Worm (Caenorhabditis elegans) whole organism, L1 larva: Measurements from ENCODE around the gene nlp-25.
A peak's percentile ranks its signal among the peaks of the same experiment; 100 is the strongest.

Experiments
- aha-1 ChIP-seq: fragments of 150-350 bp; optimal IDR thresholded peaks from 2 replicates; lab custom pipeline; 2014; ENCODE audit warnings: missing biosample characterization, missing genetic modification characterization
- ama-1 ChIP-seq: fragments of 150-350 bp; optimal IDR thresholded peaks from 2 replicates; lab custom pipeline; 2014
- blmp-1 ChIP-seq: fragments of 150-350 bp; optimal IDR thresholded peaks from 2 replicates; lab custom pipeline; 2014; ENCODE audit warnings: missing biosample characterization, missing genetic modification characterization
- ceh-63 ChIP-seq: fragments of 200-800 bp; sonication (Bioruptor generic); optimal IDR thresholded peaks from 2 replicates; lab custom pipeline; 2018; ENCODE audit warnings: mild to moderate bottlenecking, missing genetic modification characterization, missing compliant biosample characterization
- ceh-8 ChIP-seq: fragments of 200-800 bp; sonication (Bioruptor generic); optimal IDR thresholded peaks from 2 replicates; lab custom pipeline; 2018; ENCODE audit warnings: mild to moderate bottlenecking, missing genetic modification characterization, moderate library complexity, missing compliant biosample characterization
- ceh-82 ChIP-seq, 3 experiments: fragments of 150-350 bp in 1 of 3; sonication (generic microtip) in 2 of 3; optimal IDR thresholded peaks; 2 replicates each; lab custom pipeline; 2014 to 2017; ENCODE audit warnings: missing biosample characterization in 3 of 3, missing genetic modification characterization in 3 of 3
- ceh-90 ChIP-seq: sonication (generic microtip); optimal IDR thresholded peaks from 2 replicates; lab custom pipeline; 2016; ENCODE audit warnings: missing genetic modification characterization, missing compliant biosample characterization
- dsc-1 ChIP-seq: sonication (generic microtip); optimal IDR thresholded peaks from 2 replicates; lab custom pipeline; 2016; ENCODE audit warnings: mild to moderate bottlenecking, missing genetic modification characterization, missing compliant biosample characterization
- efl-1 ChIP-seq, 4 experiments: fragments of 150-350 bp; optimal IDR thresholded peaks in 3 of 4; peaks in 1 of 4; 1 replicate in 1 of 4; 2 replicates in 3 of 4; lab custom pipeline; 2014; ENCODE audit warnings: missing biosample characterization in 2 of 4, missing genetic modification characterization in 2 of 4, missing genetic modification reagents in 2 of 4
- efl-3 ChIP-seq: fragments of 200-800 bp; sonication (Bioruptor generic); optimal IDR thresholded peaks from 2 replicates; lab custom pipeline; 2018; ENCODE audit warnings: mild to moderate bottlenecking, missing genetic modification characterization, missing compliant biosample characterization
- elt-3 ChIP-seq, 6 experiments: fragments of 150-350 bp in 1 of 6; sonication (generic microtip); optimal IDR thresholded peaks; 2 replicates each; lab custom pipeline; 2017 to 2018; ENCODE audit warnings: missing biosample characterization in 6 of 6, missing genetic modification characterization in 6 of 6, inconsistent platforms in 1 of 6
- ets-5 ChIP-seq: fragments of 200-800 bp; sonication (Bioruptor generic); IDR thresholded peaks from 2 replicates; pipeline ENCODE4 v1.3.6; 2022; ENCODE audit warnings: missing genetic modification characterization, missing compliant biosample characterization
- fkh-4 ChIP-seq: sonication (generic microtip); optimal IDR thresholded peaks from 2 replicates; lab custom pipeline; 2016; ENCODE audit warnings: missing compliant biosample characterization, missing genetic modification characterization, borderline replicate concordance
- fkh-8 ChIP-seq: sonication (generic microtip); optimal IDR thresholded peaks from 2 replicates; lab custom pipeline; 2016; ENCODE audit warnings: mild to moderate bottlenecking, missing genetic modification characterization, missing compliant biosample characterization
- fos-1 ChIP-seq: fragments of 150-350 bp; optimal IDR thresholded peaks from 2 replicates; lab custom pipeline; 2014; ENCODE audit warnings: missing biosample characterization, missing genetic modification characterization
- isw-1 ChIP-seq: fragments of 200-800 bp; sonication (Bioruptor generic); IDR thresholded peaks from 2 replicates; pipeline ENCODE4 v1.3.6; 2022; ENCODE audit warnings: missing genetic modification characterization, missing compliant biosample characterization
- jun-1 ChIP-seq: fragments of 150-350 bp; optimal IDR thresholded peaks from 2 replicates; lab custom pipeline; 2014; ENCODE audit warnings: missing biosample characterization, missing genetic modification reagents, missing genetic modification characterization
- lin-13 ChIP-seq: fragments of 150-350 bp; optimal IDR thresholded peaks from 2 replicates; lab custom pipeline; 2014; ENCODE audit warnings: missing biosample characterization, missing genetic modification reagents, missing genetic modification characterization
- lin-15B ChIP-seq: fragments of 150-350 bp; sonication (generic microtip); optimal IDR thresholded peaks from 3 replicates; lab custom pipeline; 2014; ENCODE audit warnings: missing biosample characterization, missing genetic modification characterization
- lin-35 ChIP-seq, 2 experiments: fragments of 150-350 bp; optimal IDR thresholded peaks; 2 replicates each; lab custom pipeline; 2014; ENCODE audit warnings: missing biosample characterization in 2 of 2, missing genetic modification characterization in 2 of 2, missing genetic modification reagents in 2 of 2
- lsy-2 ChIP-seq, 2 experiments: fragments of 150-350 bp; optimal IDR thresholded peaks; 2 replicates each; lab custom pipeline; 2014; ENCODE audit warnings: missing biosample characterization in 2 of 2, missing genetic modification characterization in 2 of 2
- mdl-1 ChIP-seq, 2 experiments: fragments of 150-350 bp; optimal IDR thresholded peaks; 2 replicates each; lab custom pipeline; 2014 to 2017; ENCODE audit warnings: missing biosample characterization in 2 of 2, missing genetic modification characterization in 2 of 2, inconsistent platforms in 1 of 2
- mef-2 ChIP-seq: fragments of 150-350 bp; optimal IDR thresholded peaks from 2 replicates; lab custom pipeline; 2014; ENCODE audit warnings: missing biosample characterization, missing genetic modification characterization
- mep-1 ChIP-seq: fragments of 150-350 bp; optimal IDR thresholded peaks from 2 replicates; lab custom pipeline; 2014; ENCODE audit warnings: missing biosample characterization, missing genetic modification characterization
- nhr-11 ChIP-seq: fragments of 150-350 bp; optimal IDR thresholded peaks from 2 replicates; lab custom pipeline; 2014; ENCODE audit warnings: missing biosample characterization, missing genetic modification characterization
- nhr-12 ChIP-seq: sonication (generic microtip); optimal IDR thresholded peaks from 2 replicates; lab custom pipeline; 2017; ENCODE audit warnings: missing biosample characterization, missing genetic modification characterization
- nhr-19 ChIP-seq: fragments of 200-800 bp; sonication (Bioruptor generic); conservative IDR thresholded peaks from 2 replicates; pipeline ENCODE4 v1.3.6; 2022; ENCODE audit warnings: missing genetic modification characterization, missing compliant biosample characterization
- nhr-20 ChIP-seq: sonication (generic microtip); optimal IDR thresholded peaks from 2 replicates; lab custom pipeline; 2016; ENCODE audit warnings: mild to moderate bottlenecking, missing genetic modification characterization, missing compliant biosample characterization
- nhr-237 ChIP-seq: fragments of 150-350 bp; optimal IDR thresholded peaks from 2 replicates; lab custom pipeline; 2014; ENCODE audit warnings: missing biosample characterization, missing genetic modification characterization
- nhr-28 ChIP-seq: fragments of 150-350 bp; optimal IDR thresholded peaks from 2 replicates; lab custom pipeline; 2014; ENCODE audit warnings: missing biosample characterization, missing genetic modification characterization
- nhr-47 ChIP-seq: sonication (generic microtip); optimal IDR thresholded peaks from 2 replicates; lab custom pipeline; 2016; ENCODE audit warnings: mild to moderate bottlenecking, missing genetic modification characterization, moderate library complexity, missing compliant biosample characterization
- nhr-76 ChIP-seq: sonication (generic microtip); optimal IDR thresholded peaks from 2 replicates; lab custom pipeline; 2017; ENCODE audit warnings: missing biosample characterization, missing genetic modification characterization
- nhr-77 ChIP-seq: fragments of 150-350 bp; optimal IDR thresholded peaks from 2 replicates; lab custom pipeline; 2014; ENCODE audit warnings: missing biosample characterization, missing genetic modification characterization
- nhr-85 ChIP-seq: sonication (generic microtip); peaks from one replicate; lab custom pipeline; 2016; ENCODE audit warnings: missing genetic modification characterization, inconsistent platforms, missing compliant biosample characterization
- nhr-90 ChIP-seq: sonication (generic microtip); optimal IDR thresholded peaks from 2 replicates; lab custom pipeline; 2016; ENCODE audit warnings: mild to moderate bottlenecking, missing genetic modification characterization, missing compliant biosample characterization; ENCODE audit not compliant: poor library complexity
- pqm-1 ChIP-seq: sonication (generic microtip); optimal IDR thresholded peaks from 3 replicates; lab custom pipeline; 2017; ENCODE audit warnings: missing biosample characterization, missing genetic modification characterization
- skn-1 ChIP-seq: fragments of 150-350 bp; optimal IDR thresholded peaks from 2 replicates; lab custom pipeline; 2014; ENCODE audit warnings: missing biosample characterization, missing genetic modification characterization
- snpc-4 ChIP-seq: fragments of 150-350 bp; optimal IDR thresholded peaks from 2 replicates; lab custom pipeline; 2014; ENCODE audit warnings: missing biosample characterization, missing genetic modification characterization
- snu-23 ChIP-seq: sonication (generic microtip); optimal IDR thresholded peaks from 2 replicates; lab custom pipeline; 2016; ENCODE audit warnings: missing genetic modification characterization, missing compliant biosample characterization
- sox-4 ChIP-seq: sonication (generic microtip); optimal IDR thresholded peaks from 2 replicates; lab custom pipeline; 2016; ENCODE audit warnings: missing genetic modification characterization, missing compliant biosample characterization
- sptf-1 ChIP-seq: fragments of 150-350 bp; optimal IDR thresholded peaks from 2 replicates; lab custom pipeline; 2014; ENCODE audit warnings: missing biosample characterization, missing genetic modification characterization
- tbx-2 ChIP-seq: sonication (generic microtip); optimal IDR thresholded peaks from 2 replicates; lab custom pipeline; 2016; ENCODE audit warnings: missing genetic modification characterization, missing compliant biosample characterization
- tlp-1 ChIP-seq: fragments of 150-350 bp; optimal IDR thresholded peaks from 2 replicates; lab custom pipeline; 2014; ENCODE audit warnings: missing biosample characterization, missing genetic modification characterization
- unc-30 ChIP-seq: sonication (generic microtip); optimal IDR thresholded peaks from 2 replicates; lab custom pipeline; 2017; ENCODE audit warnings: missing biosample characterization, missing genetic modification characterization
- unc-86 ChIP-seq: sonication (generic microtip); optimal IDR thresholded peaks from 2 replicates; lab custom pipeline; 2016; ENCODE audit warnings: missing genetic modification characterization, missing compliant biosample characterization
- unc-98 ChIP-seq: fragments of 200-800 bp; sonication (Bioruptor generic); IDR thresholded peaks from 2 replicates; pipeline ENCODE4 v1.3.6; 2022; ENCODE audit warnings: missing genetic modification characterization, missing compliant biosample characterization
- xbp-1 ChIP-seq: sonication (generic microtip); optimal IDR thresholded peaks from 2 replicates; lab custom pipeline; 2016; ENCODE audit warnings: missing genetic modification characterization, missing compliant biosample characterization
- ztf-11 ChIP-seq, 2 experiments: sonication (generic microtip); optimal IDR thresholded peaks; 2 replicates each; lab custom pipeline; 2016 to 2017; ENCODE audit warnings: missing genetic modification characterization in 2 of 2, missing biosample characterization in 1 of 2, missing compliant biosample characterization in 1 of 2

Gene nlp-25

DNA sequence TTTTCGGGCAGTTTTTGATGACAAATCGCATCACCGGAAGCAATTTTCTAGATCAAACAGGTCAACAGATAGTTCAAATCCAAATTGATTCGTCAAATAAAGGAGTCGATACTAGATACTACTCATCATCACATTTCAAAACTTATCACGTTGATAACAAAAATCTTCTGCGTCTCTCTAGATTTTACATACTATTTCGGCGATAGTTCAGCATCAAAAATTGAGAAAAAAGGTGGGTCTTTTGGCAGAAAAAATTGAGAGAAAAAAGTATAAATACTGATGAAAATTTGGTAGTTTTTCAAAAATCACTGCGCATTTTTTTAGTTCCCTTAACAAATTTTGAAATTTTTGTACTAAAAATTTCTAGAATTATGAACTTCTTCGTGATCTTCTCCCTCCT is 7.2 kb downstream of the nlp-25 start, which contains the start of gene nlp-26:
nlp-26 (plus strand) TSS at position 301 of the 400 bp plus-strand sequence.
- TF ChIP-seq elt-3 (tag; optimal IDR thresholded peaks at IDR 0.05; lab: Kevin White, UChicago) (peak in 1 of 6 experiments; percentile 39), tlp-1 (tag; lab: Kevin White, UChicago) (no peak)

DNA sequence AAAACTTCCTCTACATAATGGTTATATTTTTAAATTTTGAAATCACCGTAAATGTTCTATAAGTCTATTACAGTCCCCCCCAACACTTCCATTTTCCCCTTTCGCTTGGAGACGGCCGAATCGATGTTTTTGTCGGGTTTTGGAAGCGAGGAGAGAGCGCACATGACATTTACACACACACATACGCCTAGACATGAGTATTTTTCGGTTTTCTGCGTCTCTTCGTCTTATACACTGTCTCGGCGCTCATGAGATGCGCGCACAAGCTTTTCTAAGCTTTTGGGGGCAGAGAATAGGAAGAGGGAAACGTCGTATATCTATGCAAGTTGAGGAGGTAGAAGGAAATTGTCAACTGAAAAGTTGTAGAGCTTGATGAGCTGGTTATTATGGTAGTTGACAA is 14.1 kb downstream of the nlp-25 start:
- TF ChIP-seq ceh-63 (GFP tag; lab: Kevin White, UChicago) (no peak), nhr-28 (tag; lab: Kevin White, UChicago) (no peak), snu-23 (GFP tag; lab: Kevin White, UChicago) (peak; percentile 12), mef-2 (no peak), jun-1 (tag; lab: Kevin White, UChicago) (no peak), tbx-2 (tag; lab: Kevin White, UChicago) (no peak), lin-35 (GFP tag; optimal IDR thresholded peaks at IDR 0.05; lab: Kevin White, UChicago) (peak in 1 of 2 experiments; percentile 49), nhr-76 (tag; lab: Kevin White, UChicago) (no peak), lsy-2 (tag; optimal IDR thresholded peaks at IDR 0.05; lab: Kevin White, UChicago) (peak in 1 of 2 experiments; percentile 20), isw-1 (GFP tag; lab: Robert Waterston, UW) (no peak), nhr-77 (tag; lab: Kevin White, UChicago) (no peak), dsc-1 (tag; lab: Kevin White, UChicago) (no peak), mdl-1 (tag; optimal IDR thresholded peaks at IDR 0.05; lab: Kevin White, UChicago) (peak in 1 of 2 experiments; percentile 69), xbp-1 (tag; lab: Kevin White, UChicago) (no peak), blmp-1 (tag; lab: Kevin White, UChicago) (peak; percentile 31), efl-1 (optimal IDR thresholded peaks at IDR 0.05; lab: Kevin White, UChicago) (no peak), efl-1 (GFP tag; optimal IDR thresholded peaks at IDR 0.05 in 1 of 2; lab: Kevin White, UChicago) (no peak), nhr-85 (tag; lab: Kevin White, UChicago) (no peak), sptf-1 (no peak), ceh-8 (GFP tag; lab: Kevin White, UChicago) (no peak), nhr-90 (tag; lab: Kevin White, UChicago) (no peak), ceh-82 (tag; optimal IDR thresholded peaks at IDR 0.05; lab: Kevin White, UChicago) (peak in 1 of 3 experiments; percentile 4)

DNA sequence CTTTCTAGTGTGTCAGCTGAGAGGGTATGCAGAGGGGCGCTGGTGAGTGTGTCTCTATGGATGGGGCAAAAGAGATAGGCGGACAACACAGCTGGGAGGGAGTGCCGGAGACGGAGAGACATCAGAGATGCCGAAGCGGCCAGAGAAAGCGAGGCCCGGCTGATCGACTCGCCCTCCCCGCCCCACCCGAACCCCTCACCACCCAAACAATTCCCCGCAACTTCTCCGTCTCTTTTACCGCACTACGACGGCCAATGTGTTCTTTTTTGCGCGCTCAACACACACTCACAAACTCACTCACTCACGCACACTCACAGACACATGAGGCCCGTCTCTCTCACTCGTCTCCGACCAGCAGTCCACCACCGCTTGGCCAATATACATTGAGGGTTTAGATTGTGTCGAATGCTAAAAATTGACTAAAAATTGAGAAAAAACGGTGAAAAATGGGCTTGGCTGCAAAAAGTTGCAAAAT is 16.5 kb downstream of the nlp-25 start, which contains the start of gene Y43F8C.3:
Y43F8C.3 (minus strand) TSS at position 187 of the 475 bp plus-strand sequence.
- peak; percentile 47 to 69 for TF ChIP-seq lin-35 (GFP tag; optimal IDR thresholded peaks at IDR 0.05; lab: Kevin White, UChicago)
- no peak for TF ChIP-seq lin-15B (tag; lab: Kevin White, UChicago)
- TF ChIP-seq nhr-237 (tag; lab: Kevin White, UChicago) = no peak
- peak; percentile 64 for TF ChIP-seq skn-1 (tag; lab: Kevin White, UChicago)
- peak in 1 of 2 experiments; percentile 73 for TF ChIP-seq mdl-1 (tag; optimal IDR thresholded peaks at IDR 0.05; lab: Kevin White, UChicago)
- TF ChIP-seq ama-1 (lab: Kevin White, UChicago) = no peak
- TF ChIP-seq nhr-19 = peak; percentile 57
- peak; percentile 84 for TF ChIP-seq nhr-85 (tag; lab: Kevin White, UChicago)
- peak; percentile 60 for TF ChIP-seq jun-1 (tag; lab: Kevin White, UChicago)
- no peak for TF ChIP-seq nhr-11 (tag; lab: Kevin White, UChicago)
- TF ChIP-seq ztf-11 (tag; optimal IDR thresholded peaks at IDR 0.05; lab: Kevin White, UChicago) = peak in 1 of 2 experiments; percentile 2
- TF ChIP-seq aha-1 (tag; lab: Kevin White, UChicago) = no peak
- no peak for TF ChIP-seq unc-86 (tag; lab: Kevin White, UChicago)
- peak; percentile 32 to 46 for TF ChIP-seq efl-1 (optimal IDR thresholded peaks at IDR 0.05; lab: Kevin White, UChicago)
- TF ChIP-seq efl-1 (GFP tag; optimal IDR thresholded peaks at IDR 0.05 in 1 of 2; lab: Kevin White, UChicago) = peak; percentile 33 to 92
- peak; percentile 91 for TF ChIP-seq fkh-8 (tag; lab: Kevin White, UChicago)
- TF ChIP-seq lin-13 (GFP tag; lab: Kevin White, UChicago) = peak; percentile 76
- no peak for TF ChIP-seq ceh-90 (tag; lab: Kevin White, UChicago)
- no peak for TF ChIP-seq unc-30 (tag; lab: Kevin White, UChicago)
- TF ChIP-seq ets-5 (GFP tag; lab: Robert Waterston, UW) = no peak
- TF ChIP-seq fkh-4 (tag; lab: Kevin White, UChicago) = no peak
- no peak for TF ChIP-seq unc-98 (GFP tag; lab: Robert Waterston, UW)
- peak; percentile 32 for TF ChIP-seq nhr-20
- no peak for TF ChIP-seq pqm-1 (tag; lab: Kevin White, UChicago)
- peak; percentile 70 for TF ChIP-seq nhr-77 (tag; lab: Kevin White, UChicago)
- TF ChIP-seq snpc-4 (tag; lab: Kevin White, UChicago) = peak; percentile 19
- TF ChIP-seq sox-4 (tag; lab: Kevin White, UChicago) = no peak
- peak; percentile 29 for TF ChIP-seq tbx-2 (tag; lab: Kevin White, UChicago)
- peak; percentile 61 for TF ChIP-seq blmp-1 (tag; lab: Kevin White, UChicago)
- TF ChIP-seq fos-1 = peak; percentile 37
- TF ChIP-seq nhr-47 (tag; lab: Kevin White, UChicago) = peak; percentile 27
- no peak for TF ChIP-seq nhr-12 (tag; lab: Kevin White, UChicago)
- TF ChIP-seq nhr-76 (tag; lab: Kevin White, UChicago) = no peak
- TF ChIP-seq mep-1 = peak; percentile 71
- peak; percentile 41 for TF ChIP-seq isw-1 (GFP tag; lab: Robert Waterston, UW)
- TF ChIP-seq efl-3 (GFP tag; lab: Kevin White, UChicago) = no peak
- TF ChIP-seq elt-3 (tag; optimal IDR thresholded peaks at IDR 0.05; lab: Kevin White, UChicago) = peak in 1 of 6 experiments; percentile 3
